Worm (Caenorhabditis elegans): ENCODE measurements around the gene zig-2.

Gene zig-2

ce11 chrX:12341338-12341737 lies at the start of gene zig-2:
TSS of gene zig-2 (minus strand) at chrX:12341438.
- TF ChIP-seq unc-62 (GFP tag; optimal IDR thresholded peaks at IDR 0.05): no peak

ce11 chrX:12378293-12378692 lies 37.1 kb upstream of the zig-2 start, which contains the start of gene glb-13:
TSS of gene glb-13 (minus strand) at chrX:12378393.
- TF ChIP-seq unc-62 (GFP tag; optimal IDR thresholded peaks at IDR 0.05): no peak

DNA sequence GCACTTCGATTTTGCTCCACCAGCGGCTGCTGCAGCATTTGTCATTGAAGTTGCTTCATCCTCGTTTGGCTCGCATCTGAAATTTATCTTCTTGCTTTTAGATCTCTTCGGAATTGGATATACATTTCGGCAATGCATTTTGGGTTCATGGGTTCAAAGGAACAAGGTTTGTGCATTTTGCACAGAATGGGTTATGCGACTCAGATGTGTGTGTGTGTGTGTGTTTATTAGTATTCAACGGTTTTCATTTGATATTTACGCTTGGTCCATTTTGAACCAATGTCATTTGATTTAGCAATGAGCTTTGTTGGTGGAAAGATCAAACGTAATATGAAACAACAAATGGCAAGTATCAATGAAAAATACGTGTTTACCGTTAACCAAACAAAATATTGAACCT lies 34.5 kb upstream of the zig-2 start:
- TF ChIP-seq unc-62 (GFP tag; optimal IDR thresholded peaks at IDR 0.05): no peak

DNA sequence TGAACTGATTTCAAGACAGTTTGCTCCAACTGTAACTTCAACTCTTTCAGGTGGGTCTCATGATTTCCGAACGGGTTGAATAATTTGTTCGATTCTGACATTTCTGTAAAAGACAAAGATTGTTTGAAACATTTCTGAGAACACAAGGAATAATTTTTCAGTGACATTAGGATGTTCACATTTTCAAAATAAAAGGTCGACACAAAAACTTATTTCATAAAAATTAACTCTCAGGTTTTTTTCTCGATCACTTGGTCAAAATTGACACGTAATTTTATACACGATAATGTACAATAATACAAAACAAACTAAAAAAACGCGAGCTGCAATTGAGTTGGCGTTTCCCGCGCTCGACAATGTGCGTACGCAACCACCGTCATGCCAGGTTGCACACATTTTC lies 30.1 kb upstream of the zig-2 start, which contains the start of gene rif-1.2:
Gene rif-1.2, minus strand, starts transcription at position 101 of the 400 bp plus-strand sequence.
- TF ChIP-seq unc-62 (GFP tag; optimal IDR thresholded peaks at IDR 0.05): no peak

- no peak for TF ChIP-seq unc-62 (GFP tag; optimal IDR thresholded peaks at IDR 0.05)
These were observed 26.3 kb upstream of the zig-2 start for ce11 chrX:12367498-12367897.

DNA sequence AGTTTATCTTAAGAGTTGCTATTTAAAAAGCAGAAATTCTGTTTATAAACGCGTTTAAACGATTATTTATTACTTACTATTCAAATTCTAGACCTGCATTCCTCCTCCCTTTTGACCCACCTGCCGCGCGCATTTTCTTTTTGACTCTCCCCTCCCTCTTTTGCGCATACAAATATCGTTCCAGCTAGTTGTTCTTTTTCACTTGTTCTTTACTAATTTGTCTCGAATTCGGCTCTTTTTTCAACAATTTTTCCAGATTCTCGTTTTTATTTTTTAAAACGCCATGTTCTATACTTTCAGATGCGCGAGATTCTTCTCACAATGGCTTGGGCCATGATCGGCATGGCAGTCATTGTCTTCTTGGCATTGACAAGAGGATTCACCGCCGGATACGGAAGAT lies 24.1 kb upstream of the zig-2 start, which contains the start of gene F19H6.4:
Gene F19H6.4, plus strand, starts transcription at position 301 of the 400 bp plus-strand sequence.
- no peak for TF ChIP-seq unc-62 (GFP tag; optimal IDR thresholded peaks at IDR 0.05)

- no peak for TF ChIP-seq unc-62 (GFP tag; optimal IDR thresholded peaks at IDR 0.05)
These were observed 23.6 kb upstream of the zig-2 start, which contains the start of gene F19H6.5 for ce11 chrX:12364804-12365203. TSS of gene F19H6.5 (minus strand) at chrX:12364904.

DNA sequence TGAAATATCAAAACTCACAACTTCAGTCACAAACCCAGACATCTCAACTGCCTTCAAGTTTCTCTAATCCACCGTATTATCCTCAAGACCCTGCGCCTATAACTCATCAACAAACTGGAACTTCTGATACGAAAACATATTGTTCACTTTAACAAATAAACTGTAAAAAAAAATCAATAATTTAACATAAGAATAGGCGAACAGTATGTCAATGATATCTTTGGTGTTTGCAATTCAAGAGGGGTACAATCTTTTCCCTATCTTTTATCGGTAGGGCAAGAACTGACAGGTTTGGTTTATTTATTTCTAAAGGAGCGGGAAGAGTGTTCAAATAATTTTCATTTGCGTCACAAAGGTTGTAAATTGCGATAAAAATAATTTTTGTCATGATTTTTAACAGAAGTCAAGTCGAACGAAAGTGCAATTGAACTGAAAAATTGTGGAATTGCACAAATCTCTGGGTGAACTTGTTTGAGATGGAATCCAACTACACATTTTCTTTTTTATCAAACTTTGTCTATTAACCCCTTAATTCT lies 21.8 kb upstream of the zig-2 start:
- TF ChIP-seq unc-62 (GFP tag; optimal IDR thresholded peaks at IDR 0.05): peak; percentile 33

ce11 chrX:12360444-12360843 lies 19.2 kb upstream of the zig-2 start, which contains the start of the genes nspc-15 and F19H6.6:
TSS of gene nspc-15 (plus strand) at chrX:12360744.
TSS of gene F19H6.6 (plus strand) at chrX:12360827.
- TF ChIP-seq unc-62 (GFP tag; optimal IDR thresholded peaks at IDR 0.05): no peak

DNA sequence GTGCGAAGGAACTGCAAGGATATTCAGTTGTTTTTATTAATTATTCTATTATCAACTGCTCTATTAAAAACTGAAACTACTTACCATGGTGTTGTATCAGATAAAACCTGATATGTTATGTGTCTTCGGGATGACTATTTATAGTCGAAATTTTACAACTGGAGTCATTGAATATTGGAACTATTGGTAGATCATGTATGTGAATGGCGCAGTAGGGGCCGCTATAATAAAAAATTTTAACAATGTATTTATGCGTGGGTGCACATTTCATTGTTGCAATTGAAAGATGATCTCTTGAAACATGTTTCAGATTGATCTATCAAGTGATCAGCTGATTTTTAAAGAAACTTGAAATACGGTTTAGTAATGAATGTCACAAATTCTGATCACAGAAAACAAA lies 17.7 kb upstream of the zig-2 start, which contains the start of gene nspc-14:
Gene nspc-14, minus strand, starts transcription at position 101 of the 400 bp plus-strand sequence.
- TF ChIP-seq unc-62 (GFP tag; optimal IDR thresholded peaks at IDR 0.05): no peak

ce11 chrX:12357127-12357526 lies 15.9 kb upstream of the zig-2 start, which contains the start of gene nspc-13:
TSS of gene nspc-13 (plus strand) at chrX:12357427.
- TF ChIP-seq unc-62 (GFP tag; optimal IDR thresholded peaks at IDR 0.05): no peak

ce11 chrX:12356581-12356980 lies 15.3 kb upstream of the zig-2 start, which contains the start of gene nspc-12:
TSS of gene nspc-12 (minus strand) at chrX:12356681.
- TF ChIP-seq unc-62 (GFP tag; optimal IDR thresholded peaks at IDR 0.05): no peak

ce11 chrX:12352872-12353271 lies 11.6 kb upstream of the zig-2 start, which contains the start of gene F42F12.4:
TSS of gene F42F12.4 (minus strand) at chrX:12352947.
- TF ChIP-seq unc-62 (GFP tag; optimal IDR thresholded peaks at IDR 0.05): no peak

DNA sequence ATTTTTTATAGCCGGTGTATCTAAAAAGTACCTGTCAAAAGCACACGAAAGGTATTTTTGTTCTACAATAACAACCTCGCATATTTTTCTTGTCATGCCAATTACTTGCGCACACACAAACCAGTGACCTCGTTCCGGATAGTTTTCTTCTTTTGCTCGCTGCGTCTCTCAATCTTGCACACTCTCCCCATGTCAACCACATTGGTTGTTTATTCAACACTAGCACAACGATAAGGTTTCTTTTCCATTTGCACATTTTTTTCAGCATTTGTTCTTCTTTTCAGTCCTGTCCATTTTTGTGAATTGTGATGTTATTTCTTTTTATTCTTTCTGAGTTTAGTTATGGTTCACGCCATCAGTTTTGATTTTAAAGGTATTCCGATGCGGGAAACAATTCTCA lies 9.0 kb upstream of the zig-2 start, which contains the start of gene F42F12.3:
Gene F42F12.3, plus strand, starts transcription at position 372 of the 400 bp plus-strand sequence.
- TF ChIP-seq unc-62 (GFP tag; optimal IDR thresholded peaks at IDR 0.05): no peak

DNA sequence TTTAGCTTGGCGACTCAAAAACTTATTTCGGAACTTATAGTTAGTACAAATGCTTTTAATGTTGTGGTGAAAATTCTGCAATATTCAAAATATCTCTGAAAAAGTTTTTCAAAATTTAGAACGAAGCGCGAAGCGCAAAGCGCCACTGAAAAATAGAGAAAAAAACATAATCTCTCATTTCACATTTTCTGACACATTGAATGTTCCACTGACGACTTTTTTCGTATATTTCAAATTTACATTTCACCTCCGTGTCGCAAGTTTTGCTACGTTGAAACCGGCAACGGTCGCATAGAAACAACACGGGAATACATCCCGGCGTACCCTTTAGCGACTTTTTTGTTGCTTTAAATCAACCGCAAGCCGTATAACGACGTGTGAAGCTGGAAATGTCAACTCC lies 7.1 kb upstream of the zig-2 start, which contains the start of gene F42F12.14:
Gene F42F12.14, plus strand, starts transcription at position 301 of the 400 bp plus-strand sequence.
- TF ChIP-seq unc-62 (GFP tag; optimal IDR thresholded peaks at IDR 0.05): no peak

- TF ChIP-seq unc-62 (GFP tag; optimal IDR thresholded peaks at IDR 0.05): no peak
These were observed 6.6 kb upstream of the zig-2 start for ce11 chrX:12347822-12348221.

ce11 chrX:12346729-12347128 lies 5.5 kb upstream of the zig-2 start, which contains the start of gene F42F12.11:
TSS of gene F42F12.11 (plus strand) at chrX:12347029.
- no peak for TF ChIP-seq unc-62 (GFP tag; optimal IDR thresholded peaks at IDR 0.05)
